Fruit fly (Drosophila melanogaster) S2 (cell line): Measurements from ENCODE around the gene Cp15.

Source experiments
- CG8478 ChIP-seq: fragments of >200 bp; optimal IDR thresholded peaks from 2 replicates; lab custom pipeline; 2018
- CTCF ChIP-seq, 2 experiments: fragments of >200 bp; optimal IDR thresholded peaks; 2 replicates each; lab custom pipeline; 2018

DNA sequence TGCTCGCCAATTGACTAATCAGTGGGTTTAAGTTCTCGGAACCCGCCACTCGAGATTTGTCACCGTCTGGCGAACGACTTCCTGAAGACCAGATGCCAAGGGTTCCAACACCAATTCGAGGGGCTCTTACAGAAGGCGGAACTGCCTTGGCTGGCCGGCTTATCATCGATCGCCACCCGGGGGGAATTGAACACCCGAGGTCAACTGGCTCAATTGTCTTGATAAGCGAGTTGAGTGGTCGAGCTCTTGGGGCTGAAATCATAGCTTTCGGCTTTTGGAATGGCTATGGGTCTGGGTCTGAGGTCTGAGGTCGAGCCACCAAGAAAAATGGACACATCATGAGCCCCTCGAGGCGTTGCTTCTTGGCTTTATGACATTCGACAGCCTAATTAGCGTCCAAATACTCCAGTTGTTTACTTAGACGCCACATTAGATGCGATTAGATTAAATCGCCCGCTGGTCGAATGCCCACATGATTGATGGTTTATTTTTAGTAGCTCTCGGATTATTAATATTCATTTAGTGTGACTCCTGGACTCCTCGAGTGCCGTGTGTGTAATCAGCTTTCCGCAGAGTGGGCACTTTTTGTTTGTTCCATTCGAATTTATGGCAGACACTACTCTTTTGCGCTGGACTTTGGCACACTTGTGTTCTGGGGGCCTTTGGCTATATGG, 29.7 kb upstream of the Cp15 start:
- no peak for TF ChIP-seq CTCF (optimal IDR thresholded peaks at IDR 0.05; lab: Kevin White, UChicago)
- TF ChIP-seq CG8478, result no peak
